Worm (Caenorhabditis elegans) whole organism, mixed stage, embryonic: Measurements from ENCODE around the gene F20C5.11.

Source experiments
- elt-1 ChIP-seq: sonication (generic microtip); optimal IDR thresholded peaks from 2 replicates; lab custom pipeline; 2017; ENCODE audit warnings: missing genetic modification characterization, mild to moderate bottlenecking, missing compliant biosample characterization, antibody characterized with exemption, moderate library complexity, borderline replicate concordance; ENCODE audit not compliant: insufficient read depth
- mep-1 ChIP-seq: fragments of 150-350 bp; optimal IDR thresholded peaks from 2 replicates; lab custom pipeline; 2017; ENCODE audit warnings: missing biosample characterization, missing genetic modification reagents, missing genetic modification characterization, inconsistent platforms
- nhr-12 ChIP-seq: fragments of 150-350 bp; optimal IDR thresholded peaks from 2 replicates; lab custom pipeline; 2014; ENCODE audit warnings: missing biosample characterization, missing genetic modification characterization
- nhr-237 ChIP-seq: fragments of 150-350 bp; optimal IDR thresholded peaks from 2 replicates; lab custom pipeline; 2014; ENCODE audit warnings: missing biosample characterization, missing genetic modification characterization
- nhr-28 ChIP-seq: fragments of 150-350 bp; optimal IDR thresholded peaks from 2 replicates; lab custom pipeline; 2014; ENCODE audit warnings: missing biosample characterization, missing genetic modification characterization
- pha-4 ChIP-seq: fragments of 150-350 bp; optimal IDR thresholded peaks from 2 replicates; lab custom pipeline; 2018; ENCODE audit warnings: missing biosample characterization, missing genetic modification reagents, missing genetic modification characterization
- snpc-4 ChIP-seq: fragments of 150-350 bp; optimal IDR thresholded peaks from 2 replicates; lab custom pipeline; 2014; ENCODE audit warnings: missing biosample characterization, missing genetic modification characterization
- unc-62 ChIP-seq: fragments of 150-350 bp; optimal IDR thresholded peaks from 2 replicates; lab custom pipeline; 2014; ENCODE audit warnings: missing biosample characterization, missing genetic modification reagents, missing genetic modification characterization
- zip-8 ChIP-seq: fragments of 150-350 bp; optimal IDR thresholded peaks from 2 replicates; lab custom pipeline; 2014; ENCODE audit warnings: missing biosample characterization, missing genetic modification characterization

- TF ChIP-seq mep-1 (tag; lab: Kevin White, UChicago): no peak
- TF ChIP-seq zip-8 (tag; lab: Kevin White, UChicago): no peak
- no peak for TF ChIP-seq elt-1 (tag; lab: Kevin White, UChicago)
- TF ChIP-seq nhr-12 (tag; lab: Kevin White, UChicago): no peak
- TF ChIP-seq snpc-4 (tag; lab: Kevin White, UChicago): no peak
- TF ChIP-seq nhr-28 (tag; lab: Kevin White, UChicago): no peak
- TF ChIP-seq nhr-237 (tag; lab: Kevin White, UChicago): no peak
- no peak for TF ChIP-seq unc-62
- TF ChIP-seq pha-4 (tag; lab: Kevin White, UChicago): no peak
These were observed 23.1 kb upstream of the F20C5.11 start, which contains the start of gene C33D9.13 for ce11 chrIV:8784855-8785327.
